Worm (Caenorhabditis elegans) whole organism, late embryonic: Measurements from ENCODE around the gene Y25C1A.8.

Source experiments
- C08G9.2 ChIP-seq: sonication (generic microtip); optimal IDR thresholded peaks from 2 replicates; lab custom pipeline; 2016; ENCODE audit warnings: mild to moderate bottlenecking, missing genetic modification characterization, moderate library complexity, missing compliant biosample characterization
- C38D4.7 ChIP-seq: fragments of 200-800 bp; sonication (Bioruptor generic); optimal IDR thresholded peaks from 2 replicates; lab custom pipeline; 2018; ENCODE audit warnings: mild to moderate bottlenecking, missing genetic modification characterization, moderate library complexity, missing compliant biosample characterization
- F13H6.1 ChIP-seq: sonication (generic microtip); optimal IDR thresholded peaks from 2 replicates; lab custom pipeline; 2016; ENCODE audit warnings: missing genetic modification characterization, missing compliant biosample characterization
- K09A11.1 ChIP-seq: sonication (generic microtip); optimal IDR thresholded peaks from 2 replicates; lab custom pipeline; 2017; ENCODE audit warnings: antibody characterized with exemption, mild to moderate bottlenecking, missing genetic modification characterization, missing compliant biosample characterization; ENCODE audit not compliant: insufficient read depth
- T23F11.4 ChIP-seq: fragments of 200-800 bp; sonication (Bioruptor generic); optimal IDR thresholded peaks from 2 replicates; lab custom pipeline; 2018; ENCODE audit warnings: mild to moderate bottlenecking, missing genetic modification characterization, missing compliant biosample characterization
- Y22D7AL.16 ChIP-seq: sonication (generic microtip); optimal IDR thresholded peaks from 2 replicates; lab custom pipeline; 2016; ENCODE audit warnings: missing genetic modification characterization, missing compliant biosample characterization
- ahr-1 ChIP-seq: sonication (generic microtip); optimal IDR thresholded peaks from 2 replicates; lab custom pipeline; 2016; ENCODE audit warnings: missing genetic modification characterization, missing compliant biosample characterization
- ceh-14 ChIP-seq: sonication (generic microtip); optimal IDR thresholded peaks from 2 replicates; lab custom pipeline; 2016; ENCODE audit warnings: missing genotype, missing genetic modification characterization, missing compliant biosample characterization
- ceh-18 ChIP-seq: sonication (generic microtip); optimal IDR thresholded peaks from 2 replicates; lab custom pipeline; 2016; ENCODE audit warnings: missing genetic modification characterization, missing compliant biosample characterization
- ceh-19 ChIP-seq: fragments of 200-800 bp; sonication (Bioruptor generic); optimal IDR thresholded peaks from 2 replicates; lab custom pipeline; 2018; ENCODE audit warnings: mild to moderate bottlenecking, missing genetic modification characterization, missing compliant biosample characterization
- ceh-2 ChIP-seq: sonication (generic microtip); optimal IDR thresholded peaks from 2 replicates; lab custom pipeline; 2016; ENCODE audit warnings: missing genotype, missing genetic modification characterization, missing compliant biosample characterization
- ceh-22 ChIP-seq: sonication (generic microtip); optimal IDR thresholded peaks from 2 replicates; lab custom pipeline; 2017; ENCODE audit warnings: missing biosample characterization, missing genetic modification characterization
- ceh-24 ChIP-seq: sonication (generic microtip); optimal IDR thresholded peaks from 2 replicates; lab custom pipeline; 2016; ENCODE audit warnings: mild to moderate bottlenecking, missing genetic modification characterization, missing compliant biosample characterization
- ceh-31 ChIP-seq: sonication (generic microtip); optimal IDR thresholded peaks from 2 replicates; lab custom pipeline; 2016; ENCODE audit warnings: missing genetic modification characterization, missing compliant biosample characterization
- ceh-34 ChIP-seq: sonication (generic microtip); optimal IDR thresholded peaks from 2 replicates; lab custom pipeline; 2016; ENCODE audit warnings: mild to moderate bottlenecking, missing genetic modification characterization, missing compliant biosample characterization
- ceh-6 ChIP-seq: fragments of 200-800 bp; sonication (Bioruptor generic); optimal IDR thresholded peaks from 2 replicates; lab custom pipeline; 2018; ENCODE audit warnings: mild to moderate bottlenecking, missing genetic modification characterization, missing compliant biosample characterization
- che-1 ChIP-seq: sonication (generic microtip); optimal IDR thresholded peaks from 2 replicates; lab custom pipeline; 2016; ENCODE audit warnings: mild to moderate bottlenecking, missing genetic modification characterization, missing compliant biosample characterization
- dmd-4 ChIP-seq: sonication (generic microtip); optimal IDR thresholded peaks from 2 replicates; lab custom pipeline; 2016; ENCODE audit warnings: borderline replicate concordance, missing genetic modification characterization, missing compliant biosample characterization
- elt-2 ChIP-seq: sonication (generic microtip); optimal IDR thresholded peaks from 2 replicates; lab custom pipeline; 2016; ENCODE audit warnings: missing genetic modification reagents, missing genetic modification characterization, missing compliant biosample characterization
- elt-4 ChIP-seq: sonication (generic microtip); optimal IDR thresholded peaks from 2 replicates; lab custom pipeline; 2016; ENCODE audit warnings: missing genetic modification characterization, missing compliant biosample characterization
- ets-4 ChIP-seq: sonication (generic microtip); optimal IDR thresholded peaks from 2 replicates; lab custom pipeline; 2016; ENCODE audit warnings: missing genetic modification characterization, missing compliant biosample characterization
- fkh-10 ChIP-seq: fragments of 150-350 bp; optimal IDR thresholded peaks from 2 replicates; lab custom pipeline; 2014; ENCODE audit warnings: missing biosample characterization, missing genetic modification reagents, missing genetic modification characterization
- fkh-6 ChIP-seq: sonication (generic microtip); optimal IDR thresholded peaks from 2 replicates; lab custom pipeline; 2016; ENCODE audit warnings: missing genetic modification characterization, missing compliant biosample characterization
- gmeb-2 ChIP-seq: sonication (generic microtip); optimal IDR thresholded peaks from 2 replicates; lab custom pipeline; 2016; ENCODE audit warnings: missing genetic modification characterization, inconsistent platforms, missing compliant biosample characterization
- hlh-15 ChIP-seq: sonication (generic microtip); optimal IDR thresholded peaks from 2 replicates; lab custom pipeline; 2016; ENCODE audit warnings: missing genetic modification characterization, missing compliant biosample characterization
- hlh-30 ChIP-seq: sonication (generic microtip); optimal IDR thresholded peaks from 2 replicates; lab custom pipeline; 2017; ENCODE audit warnings: antibody characterized with exemption, missing genetic modification characterization, missing compliant biosample characterization; ENCODE audit not compliant: insufficient read depth
- hlh-6 ChIP-seq: sonication (generic microtip); optimal IDR thresholded peaks from 2 replicates; lab custom pipeline; 2016; ENCODE audit warnings: missing genotype, missing genetic modification characterization, missing compliant biosample characterization
- lim-6 ChIP-seq: sonication (generic microtip); optimal IDR thresholded peaks from 2 replicates; lab custom pipeline; 2016; ENCODE audit warnings: missing genetic modification characterization, missing compliant biosample characterization
- madf-2 ChIP-seq: sonication (generic microtip); optimal IDR thresholded peaks from 2 replicates; lab custom pipeline; 2017; ENCODE audit warnings: missing genetic modification characterization, missing compliant biosample characterization
- mec-3 ChIP-seq: sonication (generic microtip); optimal IDR thresholded peaks from 2 replicates; lab custom pipeline; 2016; ENCODE audit warnings: borderline replicate concordance, missing genetic modification characterization, missing compliant biosample characterization
- nfya-1 ChIP-seq: sonication (generic microtip); optimal IDR thresholded peaks from 2 replicates; lab custom pipeline; 2017; ENCODE audit warnings: missing genetic modification characterization, mild to moderate bottlenecking, missing compliant biosample characterization, antibody characterized with exemption, moderate library complexity
- nhr-11 ChIP-seq: fragments of 150-350 bp; optimal IDR thresholded peaks from 2 replicates; lab custom pipeline; 2014; ENCODE audit warnings: missing biosample characterization, missing genetic modification characterization
- npax-4 ChIP-seq: sonication (generic microtip); optimal IDR thresholded peaks from 2 replicates; lab custom pipeline; 2016; ENCODE audit warnings: missing genetic modification characterization, missing compliant biosample characterization
- odd-2 ChIP-seq: sonication (generic microtip); optimal IDR thresholded peaks from 2 replicates; lab custom pipeline; 2017; ENCODE audit warnings: antibody characterized with exemption, mild to moderate bottlenecking, missing genetic modification characterization, missing compliant biosample characterization
- pag-3 ChIP-seq: sonication (generic microtip); optimal IDR thresholded peaks from 2 replicates; lab custom pipeline; 2016; ENCODE audit warnings: missing compliant biosample characterization, missing genetic modification characterization, borderline replicate concordance
- pha-2 ChIP-seq: sonication (generic microtip); optimal IDR thresholded peaks from 2 replicates; lab custom pipeline; 2017; ENCODE audit warnings: mild to moderate bottlenecking, missing genetic modification characterization, missing compliant biosample characterization
- pha-4 ChIP-seq: fragments of 150-350 bp; optimal IDR thresholded peaks from 2 replicates; lab custom pipeline; 2018; ENCODE audit warnings: missing biosample characterization, missing genetic modification reagents, missing genetic modification characterization
- ref-2 ChIP-seq: sonication (generic microtip); optimal IDR thresholded peaks from 2 replicates; lab custom pipeline; 2016; ENCODE audit warnings: missing genetic modification characterization, missing compliant biosample characterization
- rnt-1 ChIP-seq: sonication (generic microtip); optimal IDR thresholded peaks from 2 replicates; lab custom pipeline; 2016; ENCODE audit warnings: missing genetic modification characterization, missing compliant biosample characterization
- sdc-2 ChIP-seq: sonication (generic microtip); optimal IDR thresholded peaks from 2 replicates; lab custom pipeline; 2016; ENCODE audit warnings: missing genotype, missing genetic modification characterization, missing compliant biosample characterization
- sox-2 ChIP-seq: fragments of 200-800 bp; sonication (Bioruptor generic); IDR thresholded peaks from 2 replicates; pipeline ENCODE4 v1.3.6; 2022; ENCODE audit warnings: missing genetic modification reagents, missing genetic modification characterization, missing compliant biosample characterization
- sox-4 ChIP-seq: sonication (generic microtip); optimal IDR thresholded peaks from 2 replicates; lab custom pipeline; 2017; ENCODE audit warnings: mild to moderate bottlenecking, missing genetic modification characterization, inconsistent platforms, missing compliant biosample characterization
- syd-9 ChIP-seq: sonication (generic microtip); optimal IDR thresholded peaks from 2 replicates; lab custom pipeline; 2016; ENCODE audit warnings: mild to moderate bottlenecking, missing genetic modification characterization, moderate library complexity, missing compliant biosample characterization
- tbx-2 ChIP-seq: sonication (generic microtip); optimal IDR thresholded peaks from 2 replicates; lab custom pipeline; 2016; ENCODE audit warnings: missing genetic modification characterization, missing compliant biosample characterization
- ttx-3 ChIP-seq: sonication (generic microtip); optimal IDR thresholded peaks from 2 replicates; lab custom pipeline; 2016; ENCODE audit warnings: missing genetic modification reagents, missing genetic modification characterization, missing compliant biosample characterization
- unc-3 ChIP-seq, 2 experiments: fragments of 200-800 bp in 1 of 2; sonication (Bioruptor generic) in 1 of 2; sonication (generic microtip) in 1 of 2; conservative IDR thresholded peaks in 1 of 2; optimal IDR thresholded peaks in 1 of 2; 2 replicates each; pipeline versions ENCODE4 v1.3.6 to Lab custom; 2016 to 2022; ENCODE audit warnings: missing compliant biosample characterization in 2 of 2, missing genetic modification characterization in 2 of 2, missing genetic modification reagents in 1 of 2
- unc-42 ChIP-seq: sonication (generic microtip); optimal IDR thresholded peaks from 2 replicates; lab custom pipeline; 2016; ENCODE audit warnings: missing genotype, missing genetic modification characterization, missing compliant biosample characterization
- unc-55 ChIP-seq: sonication (generic microtip); optimal IDR thresholded peaks from 2 replicates; lab custom pipeline; 2017; ENCODE audit warnings: missing biosample characterization, missing genetic modification reagents, missing genetic modification characterization
- unc-86 ChIP-seq: sonication (generic microtip); optimal IDR thresholded peaks from 2 replicates; lab custom pipeline; 2016; ENCODE audit warnings: missing genetic modification characterization, missing compliant biosample characterization
- ztf-16 ChIP-seq: sonication (generic microtip); optimal IDR thresholded peaks from 2 replicates; lab custom pipeline; 2017; ENCODE audit warnings: missing genetic modification characterization, missing compliant biosample characterization

Gene Y25C1A.8

DNA sequence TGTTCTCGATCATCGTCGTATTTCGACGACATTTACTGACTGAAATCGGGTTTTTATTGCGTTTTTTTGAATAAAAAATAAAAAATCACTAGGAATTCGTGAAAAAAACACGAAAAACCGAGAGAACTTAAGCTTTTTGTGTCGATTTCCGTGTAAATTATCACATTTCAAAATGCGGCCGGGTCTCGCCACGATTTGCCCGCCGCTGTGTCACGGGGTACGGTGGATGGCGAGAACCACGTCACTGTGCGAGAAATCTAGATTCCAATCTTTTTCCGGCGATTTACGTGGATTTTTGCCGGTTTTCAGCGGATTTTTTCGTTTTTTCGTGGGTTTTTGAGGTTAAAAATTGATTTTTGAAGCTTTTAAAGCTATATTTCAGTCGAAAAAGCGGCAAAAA, at the start of gene Y25C1A.8:
Gene Y25C1A.8, minus strand, starts transcription at position 45 of the 400 bp plus-strand sequence.
- TF ChIP-seq Y22D7AL.16 (no peak), elt-2 (tag; lab: Kevin White, UChicago) (peak; percentile 69), ceh-6 (peak; percentile 38), unc-86 (peak; percentile 15), odd-2 (tag; lab: Kevin White, UChicago) (no peak), nhr-11 (tag; lab: Kevin White, UChicago) (no peak), C08G9.2 (tag; lab: Kevin White, UChicago) (peak; percentile 35), ceh-24 (tag; lab: Kevin White, UChicago) (no peak), fkh-10 (GFP tag; lab: Kevin White, UChicago) (no peak), sox-4 (tag; lab: Kevin White, UChicago) (peak; percentile 53), ceh-14 (tag; lab: Kevin White, UChicago) (peak; percentile 38), hlh-15 (tag; lab: Kevin White, UChicago) (no peak), hlh-6 (tag; lab: Kevin White, UChicago) (no peak), K09A11.1 (tag; lab: Kevin White, UChicago) (no peak), sdc-2 (tag; lab: Kevin White, UChicago) (no peak), unc-55 (peak; percentile 71), rnt-1 (peak; percentile 59), C38D4.7 (peak; percentile 20), gmeb-2 (tag; lab: Kevin White, UChicago) (no peak), ceh-31 (tag; lab: Kevin White, UChicago) (peak; percentile 79), F13H6.1 (tag; lab: Kevin White, UChicago) (no peak), npax-4 (tag; lab: Kevin White, UChicago) (no peak), tbx-2 (tag; lab: Kevin White, UChicago) (peak; percentile 63), pag-3 (tag; lab: Kevin White, UChicago) (no peak), nfya-1 (peak; percentile 94), ref-2 (tag; lab: Kevin White, UChicago) (no peak), ceh-18 (peak; percentile 49), dmd-4 (tag; lab: Kevin White, UChicago) (no peak), pha-4 (tag; lab: Kevin White, UChicago) (no peak), sox-2 (no peak), ets-4 (tag; lab: Kevin White, UChicago) (no peak), T23F11.4 (GFP tag; lab: Kevin White, UChicago) (peak; percentile 41), ceh-19 (GFP tag; lab: Kevin White, UChicago) (peak; percentile 42), ahr-1 (tag; lab: Kevin White, UChicago) (no peak), fkh-6 (no peak), ceh-34 (tag; lab: Kevin White, UChicago) (peak; percentile 93), pha-2 (peak; percentile 26), unc-3 (GFP tag; conservative IDR thresholded peaks at IDR 0.05; lab: Robert Waterston, UW) (peak; percentile 52; the same call in 1 of the 2 replicates), unc-3 (tag; optimal IDR thresholded peaks at IDR 0.05; lab: Kevin White, UChicago) (peak; percentile 38), unc-42 (tag; lab: Kevin White, UChicago) (peak; percentile 80), ttx-3 (tag; lab: Kevin White, UChicago) (no peak), syd-9 (no peak), ceh-2 (tag; lab: Kevin White, UChicago) (peak; percentile 34), ceh-22 (tag; lab: Kevin White, UChicago) (no peak), lim-6 (tag; lab: Kevin White, UChicago) (no peak), elt-4 (tag; lab: Kevin White, UChicago) (no peak), che-1 (tag; lab: Kevin White, UChicago) (peak; percentile 15), mec-3 (tag; lab: Kevin White, UChicago) (no peak), madf-2 (tag; lab: Kevin White, UChicago) (no peak), hlh-30 (peak; percentile 82), ztf-16 (tag; lab: Kevin White, UChicago) (no peak)
- TF ChIP-seq, all 69 proteins: peak for 22
